Fruit fly (Drosophila melanogaster): ENCODE data around the gene CG8838.

DNA sequence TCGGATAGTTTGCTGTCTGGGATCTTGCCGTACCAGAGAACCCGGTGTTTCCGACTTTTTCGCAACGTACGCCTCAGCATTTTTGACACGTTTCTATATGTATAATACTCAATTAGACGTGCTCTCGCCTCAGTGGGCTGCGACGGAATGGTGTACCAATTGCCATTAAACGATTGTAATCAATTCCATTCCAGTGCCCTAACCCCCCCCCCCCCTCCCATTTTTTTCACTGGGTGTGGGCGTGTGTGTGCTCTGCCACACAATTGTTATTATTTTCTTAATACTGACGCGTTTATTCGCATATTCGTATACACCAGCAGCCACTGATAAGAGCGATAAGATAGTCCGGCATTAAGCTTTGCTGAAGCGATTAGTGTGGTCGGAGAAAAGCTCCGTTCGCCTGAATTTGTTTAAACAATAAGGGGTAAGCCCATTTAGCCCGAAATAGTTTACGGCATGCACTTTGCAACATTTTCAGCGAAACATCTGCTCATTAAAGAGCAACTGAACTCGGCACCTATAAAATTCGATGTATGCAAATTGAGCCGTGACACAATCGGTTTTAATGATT lies 11.7 kb downstream of the CG8838 start:
- peak; percentile 50 for TF ChIP-seq h (GFP tag; optimal IDR thresholded peaks at IDR 0.05)
- no peak for TF ChIP-seq CG32264 (GFP tag; optimal IDR thresholded peaks at IDR 0.05)
- no peak for TF ChIP-seq lola (GFP tag; optimal IDR thresholded peaks at IDR 0.05)
- TF ChIP-seq CG9705 (GFP tag; optimal IDR thresholded peaks at IDR 0.05) = no peak
- no peak for TF ChIP-seq sv (GFP tag; optimal IDR thresholded peaks at IDR 0.05)
- TF ChIP-seq dl (GFP tag; optimal IDR thresholded peaks at IDR 0.05; ENCODE audit: insufficient read depth in 1 of 2, partially characterized antibody in 2 of 2) = no peak
- no peak for TF ChIP-seq psq (GFP tag; optimal IDR thresholded peaks at IDR 0.05)
- TF ChIP-seq Myc (optimal IDR thresholded peaks at IDR 0.05) = no peak

Data from whole organism, wandering third instar larva.